Worm (Caenorhabditis elegans): ENCODE data around the gene mpz-6.

- no peak for TF ChIP-seq ceh-16 (tag; optimal IDR thresholded peaks at IDR 0.05)
- no peak for TF ChIP-seq aly-2 (tag; optimal IDR thresholded peaks at IDR 0.05)
- TF ChIP-seq lin-13 (GFP tag; optimal IDR thresholded peaks at IDR 0.05), result no peak
- no peak for TF ChIP-seq sma-9 (GFP tag; optimal IDR thresholded peaks at IDR 0.05)
- no peak for TF ChIP-seq sma-9 (tag; optimal IDR thresholded peaks at IDR 0.05)
- TF ChIP-seq elt-3 (tag; optimal IDR thresholded peaks at IDR 0.05), result no peak
- no peak for TF ChIP-seq nhr-23 (tag; optimal IDR thresholded peaks at IDR 0.05)
- no peak for TF ChIP-seq dmd-4 (tag; optimal IDR thresholded peaks at IDR 0.05)
- no peak for TF ChIP-seq ztf-1 (GFP tag; conservative IDR thresholded peaks at IDR 0.05)
- TF ChIP-seq unc-62 (GFP tag; optimal IDR thresholded peaks at IDR 0.05), result no peak
- no peak for TF ChIP-seq nhr-11 (tag; optimal IDR thresholded peaks at IDR 0.05)
- no peak for TF ChIP-seq ZK546.5 (tag; optimal IDR thresholded peaks at IDR 0.05)
- no peak for TF ChIP-seq ztf-11 (tag; optimal IDR thresholded peaks at IDR 0.05)
These were observed 41.0 kb upstream of the mpz-6 start, which contains the start of gene chil-18 for ce11 chrII:9447965-9448364.
